Worm (Caenorhabditis elegans): ENCODE measurements around the gene wee-1.1.

- TF ChIP-seq mxl-1 (tag; optimal IDR thresholded peaks at IDR 0.05) (no peak), pha-4 (tag; optimal IDR thresholded peaks at IDR 0.05) (no peak), madf-10 (tag; optimal IDR thresholded peaks at IDR 0.05) (no peak), nfya-1 (tag; optimal IDR thresholded peaks at IDR 0.05; ENCODE audit: borderline replicate concordance, insufficient read depth) (no peak), pbrm-1 (GFP tag; IDR thresholded peaks at IDR 0.05) (no peak), hlh-26 (GFP tag; conservative IDR thresholded peaks at IDR 0.05) (no peak), unc-130 (GFP tag; optimal IDR thresholded peaks at IDR 0.05) (no peak), B0261.1 (tag; optimal IDR thresholded peaks at IDR 0.05) (no peak), hmg-1.2 (GFP tag; IDR thresholded peaks at IDR 0.05) (0 out of 2 replicates have a peak, but pooled peaks have one; percentile 5), hsf-1 (GFP tag; IDR thresholded peaks at IDR 0.05) (no peak), snpc-4 (GFP tag; optimal IDR thresholded peaks at IDR 0.05) (no peak), snpc-4 (tag; optimal IDR thresholded peaks at IDR 0.05) (no peak), nhr-80 (tag; optimal IDR thresholded peaks at IDR 0.05) (peak; percentile 56), rcor-1 (GFP tag; IDR thresholded peaks at IDR 0.05) (no peak)
Measured at ce11 chrII:9624110-9624695, 40.8 kb upstream of the wee-1.1 start, which contains the start of the genes dnj-20 and ZK1307.8.
